Worm (Caenorhabditis elegans): Measurements from ENCODE around the gene pxd-1.

ce11 chrIII:3986368-3986767, 19.6 kb upstream of the pxd-1 start, which contains the start of gene Y1A5A.1:
- TF ChIP-seq flt-1 (GFP tag; IDR thresholded peaks at IDR 0.05) (no peak), klf-2 (GFP tag; conservative IDR thresholded peaks at IDR 0.05) (no peak)

Measured in whole organism, midembryonic.